Worm (Caenorhabditis elegans) whole organism, L3 larva: ENCODE results near the gene plr-1.

Experiments
- R02D3.7 ChIP-seq: fragments of 150-350 bp; optimal IDR thresholded peaks from 2 replicates; lab custom pipeline; 2014; ENCODE audit warnings: missing biosample characterization, missing genetic modification characterization
- ama-1 ChIP-seq: fragments of 150-350 bp; optimal IDR thresholded peaks from 2 replicates; lab custom pipeline; 2018
- ceh-28 ChIP-seq: fragments of 150-350 bp; optimal IDR thresholded peaks from 2 replicates; lab custom pipeline; 2014; ENCODE audit warnings: missing biosample characterization, missing genetic modification reagents, missing genetic modification characterization
- ceh-82 ChIP-seq: fragments of 150-350 bp; optimal IDR thresholded peaks from 2 replicates; lab custom pipeline; 2014; ENCODE audit warnings: missing biosample characterization, missing genetic modification characterization
- ceh-9 ChIP-seq: sonication (generic microtip); optimal IDR thresholded peaks from 2 replicates; lab custom pipeline; 2018; ENCODE audit warnings: missing biosample characterization, missing genetic modification characterization
- daf-12 ChIP-seq: fragments of 150-350 bp; optimal IDR thresholded peaks from 2 replicates; lab custom pipeline; 2014; ENCODE audit warnings: missing biosample characterization, missing genetic modification reagents, missing genetic modification characterization
- egl-27 ChIP-seq: sonication (generic microtip); optimal IDR thresholded peaks from 4 replicates; lab custom pipeline; 2017; ENCODE audit warnings: missing biosample characterization, missing genetic modification reagents, missing genetic modification characterization
- egl-5 ChIP-seq: fragments of 150-350 bp; optimal IDR thresholded peaks from 2 replicates; lab custom pipeline; 2017; ENCODE audit warnings: missing biosample characterization, missing genetic modification reagents, missing genetic modification characterization, inconsistent platforms
- elt-3 ChIP-seq, 3 experiments: fragments of 150-350 bp in 1 of 3; sonication (generic microtip) in 2 of 3; optimal IDR thresholded peaks; 2 replicates in 2 of 3; 4 replicates in 1 of 3; lab custom pipeline; 2014 to 2017; ENCODE audit warnings: missing biosample characterization in 3 of 3, missing genetic modification characterization in 3 of 3
- hmg-11 ChIP-seq: sonication (generic microtip); optimal IDR thresholded peaks from 2 replicates; lab custom pipeline; 2016; ENCODE audit warnings: missing genetic modification characterization, missing compliant biosample characterization
- lin-15B ChIP-seq: fragments of 150-350 bp; optimal IDR thresholded peaks from 2 replicates; lab custom pipeline; 2014; ENCODE audit warnings: missing biosample characterization, missing genetic modification characterization
- lin-39 ChIP-seq: fragments of 150-350 bp; optimal IDR thresholded peaks from 2 replicates; lab custom pipeline; 2018; ENCODE audit warnings: missing biosample characterization, missing genetic modification reagents, missing genetic modification characterization
- lsy-12 ChIP-seq: sonication (generic microtip); optimal IDR thresholded peaks from 2 replicates; lab custom pipeline; 2016; ENCODE audit warnings: mild to moderate bottlenecking, missing genetic modification characterization, missing compliant biosample characterization
- mdl-1 ChIP-seq: fragments of 150-350 bp; optimal IDR thresholded peaks from 2 replicates; lab custom pipeline; 2014; ENCODE audit warnings: missing biosample characterization, missing genetic modification characterization
- nfya-1 ChIP-seq: sonication (generic microtip); optimal IDR thresholded peaks from 2 replicates; lab custom pipeline; 2017; ENCODE audit warnings: missing genetic modification characterization, mild to moderate bottlenecking, missing compliant biosample characterization, antibody characterized with exemption, moderate library complexity; ENCODE audit not compliant: insufficient read depth
- nhr-11 ChIP-seq: fragments of 150-350 bp; optimal IDR thresholded peaks from 2 replicates; lab custom pipeline; 2014; ENCODE audit warnings: missing biosample characterization, missing genetic modification characterization
- nhr-23 ChIP-seq: fragments of 150-350 bp; optimal IDR thresholded peaks from 2 replicates; lab custom pipeline; 2014; ENCODE audit warnings: missing biosample characterization, missing genetic modification reagents, missing genetic modification characterization
- nhr-25 ChIP-seq: sonication (generic microtip); optimal IDR thresholded peaks from 2 replicates; lab custom pipeline; 2017; ENCODE audit warnings: missing biosample characterization, missing genetic modification characterization
- nhr-43 ChIP-seq: sonication (generic microtip); optimal IDR thresholded peaks from 2 replicates; lab custom pipeline; 2016; ENCODE audit warnings: mild to moderate bottlenecking, missing genetic modification characterization, missing compliant biosample characterization; ENCODE audit not compliant: poor library complexity, severe bottlenecking
- nhr-76 ChIP-seq: fragments of 150-350 bp; sonication (generic microtip); optimal IDR thresholded peaks from 5 replicates; lab custom pipeline; 2014; ENCODE audit warnings: missing biosample characterization, missing genetic modification characterization
- nhr-77 ChIP-seq: fragments of 150-350 bp; optimal IDR thresholded peaks from 2 replicates; lab custom pipeline; 2014; ENCODE audit warnings: missing biosample characterization, missing genetic modification characterization
- pha-4 ChIP-seq: fragments of 150-350 bp; optimal IDR thresholded peaks from 2 replicates; lab custom pipeline; 2014; ENCODE audit warnings: missing biosample characterization, missing genetic modification reagents, missing genetic modification characterization
- sea-2 ChIP-seq: fragments of 150-350 bp; sonication (generic microtip); optimal IDR thresholded peaks from 4 replicates; lab custom pipeline; 2014; ENCODE audit warnings: missing biosample characterization, missing genetic modification reagents, missing genetic modification characterization
- skn-1 ChIP-seq: fragments of 150-350 bp; optimal IDR thresholded peaks from 2 replicates; lab custom pipeline; 2014; ENCODE audit warnings: missing biosample characterization, missing genetic modification characterization
- zag-1 ChIP-seq: fragments of 150-350 bp; optimal IDR thresholded peaks from 2 replicates; lab custom pipeline; 2014; ENCODE audit warnings: missing biosample characterization, missing genetic modification characterization
- ztf-11 ChIP-seq: fragments of 150-350 bp; optimal IDR thresholded peaks from 2 replicates; lab custom pipeline; 2014; ENCODE audit warnings: missing biosample characterization, missing genetic modification characterization
- ztf-4 ChIP-seq: fragments of 150-350 bp; optimal IDR thresholded peaks from 2 replicates; lab custom pipeline; 2014; ENCODE audit warnings: missing biosample characterization, missing genetic modification characterization

The plr-1 gene

DNA sequence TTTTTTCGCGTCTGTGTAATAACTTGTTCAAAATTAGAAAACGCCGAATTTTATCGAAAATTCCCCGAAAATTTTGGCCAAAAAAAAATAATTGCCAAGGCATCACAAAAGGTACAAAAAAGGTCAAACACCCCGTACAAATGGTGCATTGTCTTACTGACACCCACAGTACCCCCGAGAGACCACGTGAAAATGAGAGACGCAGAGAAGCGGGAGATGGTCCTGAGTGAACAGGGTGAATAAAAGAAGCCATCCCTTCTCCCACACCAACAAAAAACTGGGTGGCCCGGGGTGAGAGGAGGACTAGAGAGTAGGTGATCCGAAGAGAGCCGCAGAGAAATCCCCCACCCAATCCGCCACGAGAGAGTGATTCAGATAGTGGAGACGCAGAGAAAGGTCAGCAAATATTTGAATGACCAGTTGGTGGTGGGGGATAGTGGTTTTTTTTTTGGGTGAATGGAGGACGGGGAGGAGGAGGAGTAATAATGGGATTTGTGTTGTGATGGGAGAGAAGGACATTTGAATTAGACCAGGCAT is 24.7 kb downstream of the plr-1 start:
- TF ChIP-seq nhr-11 (tag; lab: Kevin White, UChicago) (no peak), hmg-11 (tag; lab: Kevin White, UChicago) (no peak), ztf-11 (tag; lab: Kevin White, UChicago) (no peak), ama-1 (lab: Kevin White, UChicago) (no peak), ceh-28 (tag; lab: Kevin White, UChicago) (no peak), egl-27 (tag; lab: Kevin White, UChicago) (no peak), nhr-76 (tag; lab: Kevin White, UChicago) (no peak), daf-12 (no peak), R02D3.7 (tag; lab: Kevin White, UChicago) (no peak), ceh-82 (tag; lab: Kevin White, UChicago) (no peak), sea-2 (GFP tag; lab: Kevin White, UChicago) (no peak), nhr-25 (tag; lab: Kevin White, UChicago) (no peak), nhr-77 (tag; lab: Kevin White, UChicago) (no peak), nhr-43 (tag; lab: Kevin White, UChicago) (no peak), lin-39 (tag; lab: Kevin White, UChicago) (no peak)

DNA sequence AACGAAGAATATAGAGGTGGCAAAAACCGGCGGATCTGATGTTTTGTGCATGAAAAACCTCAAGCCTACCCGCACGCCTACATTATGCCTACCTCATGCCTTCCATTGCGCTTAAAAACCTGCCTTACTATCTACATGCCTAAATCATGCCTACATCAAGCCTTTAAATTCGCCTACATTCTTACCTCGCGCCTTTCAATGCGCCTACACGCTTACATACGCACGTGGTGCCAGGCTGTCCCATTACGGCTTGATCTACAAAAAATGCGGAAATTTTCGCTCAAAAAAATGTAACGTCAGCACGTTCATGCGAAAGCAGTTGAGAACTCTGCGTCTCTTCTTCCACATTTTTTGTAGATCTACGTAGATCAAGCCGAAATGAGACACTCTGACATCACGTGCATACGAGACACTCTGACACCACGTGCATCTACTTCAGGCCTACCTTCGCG is 27.5 kb downstream of the plr-1 start, which contains the start of gene fbxa-220:
Gene fbxa-220 (minus strand): TSS at position 51 of the 452 bp plus-strand sequence.
- TF ChIP-seq skn-1 (tag; lab: Kevin White, UChicago) (no peak), nhr-11 (tag; lab: Kevin White, UChicago) (no peak), nfya-1 (no peak), ceh-9 (tag; lab: Kevin White, UChicago) (no peak), nhr-23 (tag; lab: Kevin White, UChicago) (no peak)
- TF ChIP-seq, all 47 proteins: peak for 0

DNA sequence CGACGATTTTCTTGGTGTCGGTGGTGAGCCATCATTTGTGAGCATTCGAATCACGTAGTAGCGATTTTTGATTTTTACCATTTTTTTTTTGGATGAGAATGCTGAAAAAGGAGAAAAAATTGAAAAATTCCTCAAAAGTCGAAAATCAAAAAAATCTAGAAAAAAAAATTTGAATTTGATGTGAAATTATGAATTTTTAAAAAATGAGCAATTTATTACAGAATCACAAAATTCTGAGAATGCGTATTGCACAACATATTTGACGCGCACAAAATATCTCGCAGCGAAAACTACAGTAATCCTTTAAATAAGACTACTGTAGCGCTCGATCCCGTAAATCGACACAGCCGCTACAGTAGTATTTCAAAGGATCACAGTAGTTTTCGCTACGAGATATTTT is 30.6 kb downstream of the plr-1 start, which contains the start of gene popl-5:
Gene popl-5 (minus strand): TSS at position 101 of the 400 bp plus-strand sequence.
- TF ChIP-seq zag-1 (tag; lab: Kevin White, UChicago) (no peak), nhr-76 (tag; lab: Kevin White, UChicago) (no peak), mdl-1 (tag; lab: Kevin White, UChicago) (no peak), nhr-11 (tag; lab: Kevin White, UChicago) (no peak), elt-3 (tag; optimal IDR thresholded peaks at IDR 0.05; lab: Kevin White, UChicago) (no peak), ztf-4 (no peak), egl-5 (tag; lab: Kevin White, UChicago) (no peak), lsy-12 (tag; lab: Kevin White, UChicago) (no peak)
- TF ChIP-seq, all 47 proteins: peak for 0

- no peak for TF ChIP-seq ztf-11 (tag; lab: Kevin White, UChicago)
- TF ChIP-seq nfya-1, result peak; percentile 89
Observed at ce11 chrIII:11488662-11489349, 32.1 kb downstream of the plr-1 start.

ce11 chrIII:11489601-11490000 is 32.9 kb downstream of the plr-1 start:
- TF ChIP-seq nhr-43 (tag; lab: Kevin White, UChicago), result no peak
- peak; percentile 64 for TF ChIP-seq nfya-1

- TF ChIP-seq nhr-76 (tag; lab: Kevin White, UChicago) (no peak), nfya-1 (peak; percentile 92), sea-2 (GFP tag; lab: Kevin White, UChicago) (no peak), lin-15B (tag; lab: Kevin White, UChicago) (no peak), ztf-4 (no peak), nhr-43 (tag; lab: Kevin White, UChicago) (no peak)
Observed at ce11 chrIII:11490221-11490620, 33.5 kb downstream of the plr-1 start.

DNA sequence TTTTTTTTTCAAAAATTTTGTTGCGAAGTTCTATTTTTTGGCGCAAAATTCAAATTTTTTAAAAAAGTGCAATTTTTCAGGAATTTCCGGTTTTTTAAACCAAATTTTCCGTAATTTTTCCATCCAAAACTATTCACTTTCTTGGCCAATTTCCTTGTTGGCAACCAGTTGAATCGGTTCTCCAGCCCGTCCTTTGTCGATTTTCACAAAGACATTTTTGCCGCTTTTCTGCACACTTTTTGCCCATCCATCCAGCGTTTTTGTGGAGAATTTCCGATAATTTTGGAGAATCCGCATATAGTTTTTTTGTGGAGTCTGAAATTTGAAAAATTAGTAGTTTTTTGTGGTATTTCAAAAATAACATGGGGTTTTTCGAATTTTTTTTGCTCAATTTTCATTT is 35.8 kb downstream of the plr-1 start:
- TF ChIP-seq egl-5 (tag; lab: Kevin White, UChicago) (no peak), ceh-82 (tag; lab: Kevin White, UChicago) (no peak), pha-4 (tag; lab: Kevin White, UChicago) (no peak), nhr-11 (tag; lab: Kevin White, UChicago) (no peak)
